Fruit fly (Drosophila melanogaster) whole organism, pupa: ENCODE data around the gene mtgo.
A peak's percentile ranks its signal among the peaks of the same experiment; 100 is the strongest.

Experiments
- CG13204 ChIP-seq: fragments of 200-800 bp; sonication (Bioruptor generic); optimal IDR thresholded peaks from 2 replicates; lab custom pipeline; 2018; ENCODE audit warnings: missing biosample characterization, mild to moderate bottlenecking, missing genetic modification characterization, moderate library complexity
- CG17806 ChIP-seq: fragments of 200-800 bp; sonication (Bioruptor generic); optimal IDR thresholded peaks from 2 replicates; lab custom pipeline; 2018; ENCODE audit warnings: missing biosample characterization, mild to moderate bottlenecking, missing genetic modification characterization, moderate library complexity
- CG34367 ChIP-seq: fragments of 200-800 bp; sonication (Bioruptor generic); optimal IDR thresholded peaks from 2 replicates; lab custom pipeline; 2018; ENCODE audit warnings: missing biosample characterization, mild to moderate bottlenecking, missing genetic modification characterization
- CG9948 ChIP-seq: fragments of 200-800 bp; sonication (Bioruptor generic); optimal IDR thresholded peaks from 2 replicates; lab custom pipeline; 2018; ENCODE audit warnings: missing biosample characterization, mild to moderate bottlenecking, missing genetic modification characterization, moderate library complexity
- rn ChIP-seq: fragments of 200-800 bp; sonication (Bioruptor generic); IDR thresholded peaks from 2 replicates; pipeline ENCODE4 v1.3.6; 2022; ENCODE audit warnings: missing biosample characterization, missing genetic modification characterization

- TF ChIP-seq CG13204 (no peak), CG9948 (tag; lab: Kevin White, UChicago) (peak; percentile 44), CG34367 (tag; lab: Kevin White, UChicago) (peak; percentile 24), rn (GFP tag; lab: Robert Waterston, UW) (0 out of 2 replicates have a peak, but pooled peaks have one; percentile 21), CG17806 (peak; percentile 21)
Measured at dm6 chr2L:16656692-16657109, 111.9 kb downstream of the mtgo start.
